Worm (Caenorhabditis elegans) whole organism, L3 larva: Measurements from ENCODE around the gene Y57G7A.3.

ENCODE experiments used
- R02D3.7 ChIP-seq: fragments of 150-350 bp; optimal IDR thresholded peaks from 2 replicates; lab custom pipeline; 2014; ENCODE audit warnings: missing biosample characterization, missing genetic modification characterization
- ZK546.5 ChIP-seq: sonication (generic microtip); optimal IDR thresholded peaks from 2 replicates; lab custom pipeline; 2017; ENCODE audit warnings: missing biosample characterization, missing genetic modification characterization
- aly-2 ChIP-seq: fragments of 150-350 bp; optimal IDR thresholded peaks from 2 replicates; lab custom pipeline; 2014; ENCODE audit warnings: missing biosample characterization, missing genetic modification characterization
- ama-1 ChIP-seq: fragments of 150-350 bp; optimal IDR thresholded peaks from 2 replicates; lab custom pipeline; 2018
- ceh-16 ChIP-seq: sonication (generic microtip); optimal IDR thresholded peaks from 2 replicates; lab custom pipeline; 2017; ENCODE audit warnings: missing biosample characterization, missing genetic modification characterization
- ceh-28 ChIP-seq: fragments of 150-350 bp; optimal IDR thresholded peaks from 2 replicates; lab custom pipeline; 2014; ENCODE audit warnings: missing biosample characterization, missing genetic modification reagents, missing genetic modification characterization
- ceh-82 ChIP-seq: fragments of 150-350 bp; optimal IDR thresholded peaks from 2 replicates; lab custom pipeline; 2014; ENCODE audit warnings: missing biosample characterization, missing genetic modification characterization
- ceh-9 ChIP-seq: sonication (generic microtip); optimal IDR thresholded peaks from 2 replicates; lab custom pipeline; 2018; ENCODE audit warnings: missing biosample characterization, missing genetic modification characterization
- daf-12 ChIP-seq: fragments of 150-350 bp; optimal IDR thresholded peaks from 2 replicates; lab custom pipeline; 2014; ENCODE audit warnings: missing biosample characterization, missing genetic modification reagents, missing genetic modification characterization
- egl-27 ChIP-seq: sonication (generic microtip); optimal IDR thresholded peaks from 4 replicates; lab custom pipeline; 2017; ENCODE audit warnings: missing biosample characterization, missing genetic modification reagents, missing genetic modification characterization
- egl-5 ChIP-seq: fragments of 150-350 bp; optimal IDR thresholded peaks from 2 replicates; lab custom pipeline; 2017; ENCODE audit warnings: missing biosample characterization, missing genetic modification reagents, missing genetic modification characterization, inconsistent platforms
- elt-1 ChIP-seq: fragments of 150-350 bp; optimal IDR thresholded peaks from 2 replicates; lab custom pipeline; 2014; ENCODE audit warnings: missing biosample characterization, missing genetic modification characterization
- elt-2 ChIP-seq: sonication (generic microtip); optimal IDR thresholded peaks from 2 replicates; lab custom pipeline; 2016; ENCODE audit warnings: missing genetic modification reagents, mild to moderate bottlenecking, missing genetic modification characterization, missing compliant biosample characterization
- elt-3 ChIP-seq, 3 experiments: fragments of 150-350 bp in 1 of 3; sonication (generic microtip) in 2 of 3; optimal IDR thresholded peaks; 2 replicates in 2 of 3; 4 replicates in 1 of 3; lab custom pipeline; 2014 to 2017; ENCODE audit warnings: missing biosample characterization in 3 of 3, missing genetic modification characterization in 3 of 3
- eor-1 ChIP-seq, 2 experiments: fragments of 150-350 bp; optimal IDR thresholded peaks; 2 replicates each; lab custom pipeline; 2014 to 2018; ENCODE audit warnings: missing biosample characterization in 2 of 2, missing genetic modification characterization in 2 of 2
- fkh-10 ChIP-seq: sonication (generic microtip); optimal IDR thresholded peaks from 2 replicates; lab custom pipeline; 2017; ENCODE audit warnings: missing biosample characterization, missing genetic modification reagents, missing genetic modification characterization
- fkh-2 ChIP-seq: fragments of 150-350 bp; optimal IDR thresholded peaks from 2 replicates; lab custom pipeline; 2014; ENCODE audit warnings: missing biosample characterization, missing genetic modification reagents, missing genetic modification characterization
- fos-1 ChIP-seq: fragments of 150-350 bp; optimal IDR thresholded peaks from 2 replicates; lab custom pipeline; 2014; ENCODE audit warnings: missing biosample characterization, missing genetic modification characterization
- hmg-11 ChIP-seq: sonication (generic microtip); optimal IDR thresholded peaks from 2 replicates; lab custom pipeline; 2016; ENCODE audit warnings: missing genetic modification characterization, missing compliant biosample characterization
- jun-1 ChIP-seq: fragments of 150-350 bp; optimal IDR thresholded peaks from 2 replicates; lab custom pipeline; 2014; ENCODE audit warnings: missing biosample characterization, missing genetic modification reagents, missing genetic modification characterization
- lin-15B ChIP-seq: fragments of 150-350 bp; optimal IDR thresholded peaks from 2 replicates; lab custom pipeline; 2014; ENCODE audit warnings: missing biosample characterization, missing genetic modification characterization
- lin-39 ChIP-seq: fragments of 150-350 bp; optimal IDR thresholded peaks from 2 replicates; lab custom pipeline; 2018; ENCODE audit warnings: missing biosample characterization, missing genetic modification reagents, missing genetic modification characterization
- lsy-12 ChIP-seq: sonication (generic microtip); optimal IDR thresholded peaks from 2 replicates; lab custom pipeline; 2016; ENCODE audit warnings: mild to moderate bottlenecking, missing genetic modification characterization, missing compliant biosample characterization
- mdl-1 ChIP-seq: fragments of 150-350 bp; optimal IDR thresholded peaks from 2 replicates; lab custom pipeline; 2014; ENCODE audit warnings: missing biosample characterization, missing genetic modification characterization
- mml-1 ChIP-seq: fragments of 150-350 bp; sonication (generic microtip); optimal IDR thresholded peaks from 3 replicates; lab custom pipeline; 2014; ENCODE audit warnings: missing biosample characterization, missing genetic modification characterization
- nfya-1 ChIP-seq: sonication (generic microtip); optimal IDR thresholded peaks from 2 replicates; lab custom pipeline; 2017; ENCODE audit warnings: missing genetic modification characterization, mild to moderate bottlenecking, missing compliant biosample characterization, antibody characterized with exemption, moderate library complexity; ENCODE audit not compliant: insufficient read depth
- nhr-11 ChIP-seq: fragments of 150-350 bp; optimal IDR thresholded peaks from 2 replicates; lab custom pipeline; 2014; ENCODE audit warnings: missing biosample characterization, missing genetic modification characterization
- nhr-12 ChIP-seq: fragments of 150-350 bp; optimal IDR thresholded peaks from 2 replicates; lab custom pipeline; 2014; ENCODE audit warnings: missing biosample characterization, missing genetic modification characterization
- nhr-23 ChIP-seq: fragments of 150-350 bp; optimal IDR thresholded peaks from 2 replicates; lab custom pipeline; 2014; ENCODE audit warnings: missing biosample characterization, missing genetic modification reagents, missing genetic modification characterization
- nhr-237 ChIP-seq: fragments of 150-350 bp; optimal IDR thresholded peaks from 2 replicates; lab custom pipeline; 2014; ENCODE audit warnings: missing biosample characterization, missing genetic modification characterization
- nhr-25 ChIP-seq: sonication (generic microtip); optimal IDR thresholded peaks from 2 replicates; lab custom pipeline; 2017; ENCODE audit warnings: missing biosample characterization, missing genetic modification characterization
- nhr-28 ChIP-seq: fragments of 150-350 bp; optimal IDR thresholded peaks from 2 replicates; lab custom pipeline; 2014; ENCODE audit warnings: missing biosample characterization, missing genetic modification characterization
- nhr-43 ChIP-seq: sonication (generic microtip); optimal IDR thresholded peaks from 2 replicates; lab custom pipeline; 2016; ENCODE audit warnings: mild to moderate bottlenecking, missing genetic modification characterization, missing compliant biosample characterization; ENCODE audit not compliant: poor library complexity, severe bottlenecking
- nhr-67 ChIP-seq: fragments of 150-350 bp; optimal IDR thresholded peaks from 2 replicates; lab custom pipeline; 2014; ENCODE audit warnings: missing biosample characterization, missing genetic modification characterization
- nhr-76 ChIP-seq: fragments of 150-350 bp; sonication (generic microtip); optimal IDR thresholded peaks from 5 replicates; lab custom pipeline; 2014; ENCODE audit warnings: missing biosample characterization, missing genetic modification characterization
- nhr-77 ChIP-seq: fragments of 150-350 bp; optimal IDR thresholded peaks from 2 replicates; lab custom pipeline; 2014; ENCODE audit warnings: missing biosample characterization, missing genetic modification characterization
- pha-4 ChIP-seq: fragments of 150-350 bp; optimal IDR thresholded peaks from 2 replicates; lab custom pipeline; 2014; ENCODE audit warnings: missing biosample characterization, missing genetic modification reagents, missing genetic modification characterization
- pqm-1 ChIP-seq: fragments of 150-350 bp; optimal IDR thresholded peaks from 2 replicates; lab custom pipeline; 2017; ENCODE audit warnings: missing biosample characterization, missing genetic modification characterization, inconsistent platforms
- sea-2 ChIP-seq: fragments of 150-350 bp; sonication (generic microtip); optimal IDR thresholded peaks from 4 replicates; lab custom pipeline; 2014; ENCODE audit warnings: missing biosample characterization, missing genetic modification reagents, missing genetic modification characterization
- skn-1 ChIP-seq: fragments of 150-350 bp; optimal IDR thresholded peaks from 2 replicates; lab custom pipeline; 2014; ENCODE audit warnings: missing biosample characterization, missing genetic modification characterization
- snpc-4 ChIP-seq: fragments of 150-350 bp; optimal IDR thresholded peaks from 2 replicates; lab custom pipeline; 2014; ENCODE audit warnings: missing biosample characterization, missing genetic modification characterization
- tbx-2 ChIP-seq: sonication (generic microtip); optimal IDR thresholded peaks from 2 replicates; lab custom pipeline; 2016; ENCODE audit warnings: mild to moderate bottlenecking, missing genetic modification characterization, missing compliant biosample characterization
- unc-39 ChIP-seq: sonication (generic microtip); optimal IDR thresholded peaks from 4 replicates; lab custom pipeline; 2017; ENCODE audit warnings: missing biosample characterization, missing genetic modification characterization
- unc-62 ChIP-seq: fragments of 150-350 bp; sonication (generic microtip); optimal IDR thresholded peaks from 4 replicates; lab custom pipeline; 2014; ENCODE audit warnings: missing biosample characterization, missing genetic modification reagents, missing genetic modification characterization
- zag-1 ChIP-seq: fragments of 150-350 bp; optimal IDR thresholded peaks from 2 replicates; lab custom pipeline; 2014; ENCODE audit warnings: missing biosample characterization, missing genetic modification characterization
- ztf-11 ChIP-seq: fragments of 150-350 bp; optimal IDR thresholded peaks from 2 replicates; lab custom pipeline; 2014; ENCODE audit warnings: missing biosample characterization, missing genetic modification characterization
- ztf-4 ChIP-seq: fragments of 150-350 bp; optimal IDR thresholded peaks from 2 replicates; lab custom pipeline; 2014; ENCODE audit warnings: missing biosample characterization, missing genetic modification characterization

Gene Y57G7A.3

DNA sequence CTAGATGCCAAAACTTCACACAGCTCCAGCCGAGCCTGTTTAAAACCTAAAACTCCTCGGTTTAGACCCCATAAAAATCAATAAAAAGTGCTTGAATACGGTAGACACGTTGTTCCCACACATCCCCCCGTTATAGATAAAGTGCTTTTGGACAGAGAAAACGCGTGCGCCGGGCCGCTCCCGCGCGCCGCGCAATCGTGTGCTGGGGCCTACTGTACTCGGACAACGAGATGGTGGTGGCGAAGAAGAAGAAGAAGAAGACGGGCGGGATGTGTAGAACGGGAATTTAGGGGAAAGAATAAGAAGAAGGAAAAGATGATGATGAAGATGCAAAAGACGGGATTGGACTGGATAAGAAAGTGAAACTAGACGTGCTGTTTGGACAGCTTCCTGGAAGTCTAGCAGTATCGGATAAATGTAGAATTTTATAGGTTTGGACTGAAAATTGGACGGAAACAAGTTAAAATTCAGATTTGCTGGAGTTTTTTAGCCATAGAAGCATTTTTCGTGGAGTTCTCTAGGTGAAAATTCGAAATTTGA is 41.1 kb upstream of the Y57G7A.3 start:
- TF ChIP-seq ama-1 = peak; percentile 55
- peak; percentile 77 for TF ChIP-seq lsy-12 (tag; lab: Kevin White, UChicago)
- peak; percentile 42 for TF ChIP-seq nhr-43
- TF ChIP-seq fkh-2 (tag; lab: Kevin White, UChicago) = no peak
- peak; percentile 54 for TF ChIP-seq nhr-25 (tag; lab: Kevin White, UChicago)
- TF ChIP-seq nhr-67 = no peak
- TF ChIP-seq lin-15B (tag; lab: Kevin White, UChicago) = no peak
- peak; percentile 32 for TF ChIP-seq nhr-23 (tag; lab: Kevin White, UChicago)

DNA sequence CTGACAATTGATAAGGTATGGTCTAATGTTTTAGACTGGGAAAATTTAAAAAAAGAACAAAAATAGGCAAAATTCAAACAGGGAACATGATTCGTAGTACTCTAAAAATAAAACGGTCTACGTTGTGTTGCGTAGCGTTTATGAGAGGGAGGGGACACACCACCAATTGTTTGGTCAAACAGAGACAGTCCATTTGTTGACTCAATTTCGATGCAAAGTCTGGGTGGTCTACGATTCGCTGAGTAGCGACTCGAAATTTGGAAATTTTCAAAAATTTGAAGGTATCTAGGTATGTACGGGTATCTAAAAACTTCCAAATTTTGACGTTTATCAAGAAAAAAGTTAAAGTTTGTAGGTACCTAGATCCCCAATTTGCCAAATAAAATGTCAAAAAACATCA is 39.8 kb upstream of the Y57G7A.3 start:
- TF ChIP-seq egl-27 (tag; lab: Kevin White, UChicago) (no peak), nfya-1 (tag; lab: Kevin White, UChicago) (no peak), fkh-10 (GFP tag; lab: Kevin White, UChicago) (no peak), nhr-25 (tag; lab: Kevin White, UChicago) (no peak), zag-1 (tag; lab: Kevin White, UChicago) (no peak), nhr-11 (tag; lab: Kevin White, UChicago) (no peak), pha-4 (tag; lab: Kevin White, UChicago) (peak; percentile 61)

DNA sequence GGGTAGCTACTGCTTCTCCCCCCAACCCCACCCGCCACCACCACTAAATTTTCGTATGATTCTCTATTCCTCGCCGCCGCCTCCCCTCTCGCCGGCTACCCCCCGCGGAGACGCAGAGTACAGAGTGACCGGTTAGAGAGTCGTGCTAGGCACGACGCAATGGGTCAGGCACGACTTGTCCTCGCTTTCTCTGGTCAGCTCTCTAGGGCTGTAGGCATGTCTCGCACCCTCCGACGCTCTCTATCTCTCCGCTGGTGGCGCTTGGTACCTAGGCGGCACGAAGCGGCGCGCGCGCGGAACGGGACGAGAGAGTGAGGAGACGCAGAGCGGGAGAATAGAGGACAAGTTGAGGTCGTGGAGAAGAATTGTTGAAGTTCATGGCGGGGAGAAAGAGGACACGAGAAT is 38.7 kb upstream of the Y57G7A.3 start:
- TF ChIP-seq nfya-1 (tag; lab: Kevin White, UChicago) (peak; percentile 91), ztf-11 (tag; lab: Kevin White, UChicago) (no peak), unc-39 (no peak), nhr-11 (tag; lab: Kevin White, UChicago) (no peak), ceh-16 (tag; lab: Kevin White, UChicago) (no peak), lin-15B (tag; lab: Kevin White, UChicago) (peak; percentile 60), nhr-28 (no peak), hmg-11 (tag; lab: Kevin White, UChicago) (peak; percentile 96), snpc-4 (tag; lab: Kevin White, UChicago) (no peak), mdl-1 (tag; lab: Kevin White, UChicago) (peak; percentile 83), mml-1 (tag; lab: Kevin White, UChicago) (no peak), elt-3 (tag; optimal IDR thresholded peaks at IDR 0.05; lab: Kevin White, UChicago) (peak in 1 of 3 experiments; percentile 54), R02D3.7 (peak; percentile 77), nhr-23 (tag; lab: Kevin White, UChicago) (peak; percentile 96), tbx-2 (tag; lab: Kevin White, UChicago) (peak; percentile 85), nhr-77 (tag; lab: Kevin White, UChicago) (peak; percentile 44), nhr-25 (tag; lab: Kevin White, UChicago) (peak; percentile 96), ceh-28 (tag; lab: Kevin White, UChicago) (peak; percentile 87), lsy-12 (tag; lab: Kevin White, UChicago) (peak; percentile 97), nhr-76 (tag; lab: Kevin White, UChicago) (no peak), nhr-12 (tag; lab: Kevin White, UChicago) (no peak), eor-1 (tag; optimal IDR thresholded peaks at IDR 0.05; lab: Kevin White, UChicago) (no peak), egl-27 (tag; lab: Kevin White, UChicago) (no peak), pqm-1 (tag; lab: Kevin White, UChicago) (peak; percentile 19), fkh-2 (tag; lab: Kevin White, UChicago) (no peak), lin-39 (peak; percentile 89), ztf-4 (tag; lab: Kevin White, UChicago) (no peak), aly-2 (tag; lab: Kevin White, UChicago) (no peak), elt-1 (tag; lab: Kevin White, UChicago) (peak; percentile 78), ceh-82 (tag; lab: Kevin White, UChicago) (peak; percentile 69), unc-62 (GFP tag; lab: Kevin White, UChicago) (peak; percentile 76), nhr-67 (no peak), nhr-43 (peak; percentile 94), sea-2 (GFP tag; lab: Kevin White, UChicago) (peak; percentile 97), zag-1 (tag; lab: Kevin White, UChicago) (peak; percentile 2), daf-12 (tag; lab: Kevin White, UChicago) (no peak), ama-1 (no peak), fkh-10 (GFP tag; lab: Kevin White, UChicago) (no peak), fos-1 (tag; lab: Kevin White, UChicago) (peak; percentile 5), nhr-237 (no peak), elt-2 (tag; lab: Kevin White, UChicago) (peak; percentile 74), ZK546.5 (tag; lab: Kevin White, UChicago) (peak; percentile 2), ceh-9 (tag; lab: Kevin White, UChicago) (no peak), egl-5 (tag; lab: Kevin White, UChicago) (no peak), pha-4 (tag; lab: Kevin White, UChicago) (peak; percentile 82), skn-1 (peak; percentile 64), jun-1 (tag; lab: Kevin White, UChicago) (peak; percentile 88)
